Fruit fly (Drosophila melanogaster): Measurements from ENCODE around the gene CheA87a.

DNA sequence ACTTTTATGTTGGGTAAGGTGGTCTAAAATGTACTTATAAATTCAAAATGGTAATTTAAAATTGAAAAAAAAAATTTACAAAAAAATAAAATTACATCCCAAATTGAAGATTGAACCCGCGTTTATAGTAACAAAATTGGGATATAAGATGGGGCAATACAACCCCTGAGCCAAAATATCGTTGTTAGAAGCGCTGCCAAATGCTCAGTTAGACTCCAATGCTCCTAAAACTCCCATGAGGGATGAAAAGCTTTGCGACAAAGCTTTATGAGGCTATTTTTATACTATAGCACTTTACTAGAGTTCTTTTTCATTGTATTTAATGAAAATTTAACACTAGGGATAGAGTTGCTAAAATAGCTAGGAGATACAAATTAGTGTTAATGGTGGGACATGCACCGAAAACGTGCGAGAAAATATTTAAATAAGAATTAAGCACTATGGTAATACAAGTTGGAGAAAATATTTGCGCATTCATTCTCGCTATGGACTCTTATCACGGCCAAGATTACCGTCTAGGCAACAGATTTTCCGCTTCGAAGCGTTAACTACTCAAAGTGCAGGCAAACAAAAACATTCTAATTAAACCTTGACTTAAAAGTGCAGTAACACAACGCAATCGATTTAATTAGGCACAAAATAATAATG is 6.0 kb upstream of the CheA87a start:
- TF ChIP-seq kay (GFP tag; ENCODE audit: borderline replicate concordance) (peak; percentile 89), toe (GFP tag; optimal IDR thresholded peaks at IDR 0.05) (no peak), CG5204 (GFP tag; optimal IDR thresholded peaks at IDR 0.05) (no peak), CG14711 (tag; optimal IDR thresholded peaks at IDR 0.05) (no peak), Clk (GFP tag; optimal IDR thresholded peaks at IDR 0.05) (no peak), ovo (GFP tag; optimal IDR thresholded peaks at IDR 0.05) (no peak), CG7101 (tag; optimal IDR thresholded peaks at IDR 0.05) (no peak), Crg-1 (GFP tag; optimal IDR thresholded peaks at IDR 0.05) (no peak), cnc (optimal IDR thresholded peaks at IDR 0.05) (peak in 1 of 2 experiments; percentile 52), CG11617 (GFP tag; optimal IDR thresholded peaks at IDR 0.05) (no peak)

All from whole organism, adult.